Worm (Caenorhabditis elegans) whole organism, late embryonic: Measurements from ENCODE around the gene maoc-1.

Experiments used
- C08G9.2 ChIP-seq: sonication (generic microtip); optimal IDR thresholded peaks from 2 replicates; lab custom pipeline; 2016; ENCODE audit warnings: mild to moderate bottlenecking, missing genetic modification characterization, moderate library complexity, missing compliant biosample characterization
- F13H6.1 ChIP-seq: sonication (generic microtip); optimal IDR thresholded peaks from 2 replicates; lab custom pipeline; 2016; ENCODE audit warnings: missing genetic modification characterization, missing compliant biosample characterization
- K02D7.2 ChIP-seq: sonication (generic microtip); optimal IDR thresholded peaks from 2 replicates; lab custom pipeline; 2017; ENCODE audit warnings: mild to moderate bottlenecking, missing genetic modification characterization, missing compliant biosample characterization
- K09A11.1 ChIP-seq: sonication (generic microtip); optimal IDR thresholded peaks from 2 replicates; lab custom pipeline; 2017; ENCODE audit warnings: antibody characterized with exemption, mild to moderate bottlenecking, missing genetic modification characterization, missing compliant biosample characterization; ENCODE audit not compliant: insufficient read depth
- T23F11.4 ChIP-seq: fragments of 200-800 bp; sonication (Bioruptor generic); optimal IDR thresholded peaks from 2 replicates; lab custom pipeline; 2018; ENCODE audit warnings: mild to moderate bottlenecking, missing genetic modification characterization, missing compliant biosample characterization
- Y22D7AL.16 ChIP-seq: sonication (generic microtip); optimal IDR thresholded peaks from 2 replicates; lab custom pipeline; 2016; ENCODE audit warnings: missing genetic modification characterization, missing compliant biosample characterization
- ceh-18 ChIP-seq: sonication (generic microtip); optimal IDR thresholded peaks from 2 replicates; lab custom pipeline; 2016; ENCODE audit warnings: missing genetic modification characterization, missing compliant biosample characterization
- ceh-19 ChIP-seq: fragments of 200-800 bp; sonication (Bioruptor generic); optimal IDR thresholded peaks from 2 replicates; lab custom pipeline; 2018; ENCODE audit warnings: mild to moderate bottlenecking, missing genetic modification characterization, missing compliant biosample characterization
- ceh-2 ChIP-seq: sonication (generic microtip); optimal IDR thresholded peaks from 2 replicates; lab custom pipeline; 2016; ENCODE audit warnings: missing genotype, missing genetic modification characterization, missing compliant biosample characterization
- ceh-24 ChIP-seq: sonication (generic microtip); optimal IDR thresholded peaks from 2 replicates; lab custom pipeline; 2016; ENCODE audit warnings: mild to moderate bottlenecking, missing genetic modification characterization, missing compliant biosample characterization
- ceh-45 ChIP-seq: fragments of 200-800 bp; sonication (Bioruptor generic); IDR thresholded peaks from 2 replicates; pipeline ENCODE4 v1.3.6; 2022; ENCODE audit warnings: missing genetic modification reagents, missing genetic modification characterization, missing compliant biosample characterization
- che-1 ChIP-seq: sonication (generic microtip); optimal IDR thresholded peaks from 2 replicates; lab custom pipeline; 2016; ENCODE audit warnings: mild to moderate bottlenecking, missing genetic modification characterization, missing compliant biosample characterization
- elt-2 ChIP-seq: sonication (generic microtip); optimal IDR thresholded peaks from 2 replicates; lab custom pipeline; 2016; ENCODE audit warnings: missing genetic modification reagents, missing genetic modification characterization, missing compliant biosample characterization
- eyg-1 ChIP-seq: sonication (generic microtip); optimal IDR thresholded peaks from 2 replicates; lab custom pipeline; 2016; ENCODE audit warnings: missing genotype, missing genetic modification characterization, missing compliant biosample characterization
- fax-1 ChIP-seq: sonication (generic microtip); optimal IDR thresholded peaks from 2 replicates; lab custom pipeline; 2016; ENCODE audit warnings: missing genotype, missing genetic modification characterization, missing compliant biosample characterization
- fkh-10 ChIP-seq: fragments of 150-350 bp; optimal IDR thresholded peaks from 2 replicates; lab custom pipeline; 2014; ENCODE audit warnings: missing biosample characterization, missing genetic modification reagents, missing genetic modification characterization
- fkh-6 ChIP-seq: sonication (generic microtip); optimal IDR thresholded peaks from 2 replicates; lab custom pipeline; 2016; ENCODE audit warnings: missing genetic modification characterization, missing compliant biosample characterization
- gmeb-2 ChIP-seq: sonication (generic microtip); optimal IDR thresholded peaks from 2 replicates; lab custom pipeline; 2016; ENCODE audit warnings: missing genetic modification characterization, inconsistent platforms, missing compliant biosample characterization
- hlh-13 ChIP-seq: fragments of 200-800 bp; sonication (Bioruptor generic); optimal IDR thresholded peaks from 2 replicates; lab custom pipeline; 2018; ENCODE audit warnings: mild to moderate bottlenecking, missing genetic modification characterization, missing compliant biosample characterization
- hlh-15 ChIP-seq: sonication (generic microtip); optimal IDR thresholded peaks from 2 replicates; lab custom pipeline; 2016; ENCODE audit warnings: missing genetic modification characterization, missing compliant biosample characterization
- hlh-6 ChIP-seq: sonication (generic microtip); optimal IDR thresholded peaks from 2 replicates; lab custom pipeline; 2016; ENCODE audit warnings: missing genotype, missing genetic modification characterization, missing compliant biosample characterization
- hlh-8 ChIP-seq: sonication (generic microtip); optimal IDR thresholded peaks from 2 replicates; lab custom pipeline; 2016; ENCODE audit warnings: missing genotype, missing genetic modification characterization, missing compliant biosample characterization
- lim-6 ChIP-seq: sonication (generic microtip); optimal IDR thresholded peaks from 2 replicates; lab custom pipeline; 2016; ENCODE audit warnings: missing genetic modification characterization, missing compliant biosample characterization
- lin-11 ChIP-seq: fragments of 200-800 bp; sonication (Bioruptor generic); optimal IDR thresholded peaks from 2 replicates; lab custom pipeline; 2018; ENCODE audit warnings: mild to moderate bottlenecking, missing genetic modification characterization, missing compliant biosample characterization
- mec-3 ChIP-seq: sonication (generic microtip); optimal IDR thresholded peaks from 2 replicates; lab custom pipeline; 2016; ENCODE audit warnings: borderline replicate concordance, missing genetic modification characterization, missing compliant biosample characterization
- nhr-11 ChIP-seq: fragments of 150-350 bp; optimal IDR thresholded peaks from 2 replicates; lab custom pipeline; 2014; ENCODE audit warnings: missing biosample characterization, missing genetic modification characterization
- odd-2 ChIP-seq: sonication (generic microtip); optimal IDR thresholded peaks from 2 replicates; lab custom pipeline; 2017; ENCODE audit warnings: antibody characterized with exemption, mild to moderate bottlenecking, missing genetic modification characterization, missing compliant biosample characterization
- pat-9 ChIP-seq: fragments of 200-800 bp; sonication (Bioruptor generic); optimal IDR thresholded peaks from 2 replicates; lab custom pipeline; 2018; ENCODE audit warnings: mild to moderate bottlenecking, missing genetic modification characterization, moderate library complexity, missing compliant biosample characterization
- pax-1 ChIP-seq: fragments of 150-350 bp; optimal IDR thresholded peaks from 2 replicates; lab custom pipeline; 2014; ENCODE audit warnings: missing biosample characterization, missing genetic modification characterization
- pha-2 ChIP-seq: sonication (generic microtip); optimal IDR thresholded peaks from 2 replicates; lab custom pipeline; 2017; ENCODE audit warnings: mild to moderate bottlenecking, missing genetic modification characterization, missing compliant biosample characterization
- pqm-1 ChIP-seq: sonication (generic microtip); optimal IDR thresholded peaks from 2 replicates; lab custom pipeline; 2016; ENCODE audit warnings: missing genetic modification characterization, missing compliant biosample characterization
- pros-1 ChIP-seq: fragments of 150-350 bp; optimal IDR thresholded peaks from 2 replicates; lab custom pipeline; 2014; ENCODE audit warnings: missing biosample characterization, missing genetic modification reagents, missing genetic modification characterization
- ref-2 ChIP-seq: sonication (generic microtip); optimal IDR thresholded peaks from 2 replicates; lab custom pipeline; 2016; ENCODE audit warnings: missing genetic modification characterization, missing compliant biosample characterization
- sdc-2 ChIP-seq: sonication (generic microtip); optimal IDR thresholded peaks from 2 replicates; lab custom pipeline; 2016; ENCODE audit warnings: missing genotype, missing genetic modification characterization, missing compliant biosample characterization
- sox-4 ChIP-seq: sonication (generic microtip); optimal IDR thresholded peaks from 2 replicates; lab custom pipeline; 2017; ENCODE audit warnings: mild to moderate bottlenecking, missing genetic modification characterization, inconsistent platforms, missing compliant biosample characterization
- tbx-7 ChIP-seq: sonication (generic microtip); optimal IDR thresholded peaks from 2 replicates; lab custom pipeline; 2016; ENCODE audit warnings: missing genotype, missing genetic modification characterization, missing compliant biosample characterization
- ttx-3 ChIP-seq: sonication (generic microtip); optimal IDR thresholded peaks from 2 replicates; lab custom pipeline; 2016; ENCODE audit warnings: missing genetic modification reagents, missing genetic modification characterization, missing compliant biosample characterization
- unc-3 ChIP-seq, 2 experiments: fragments of 200-800 bp in 1 of 2; sonication (Bioruptor generic) in 1 of 2; sonication (generic microtip) in 1 of 2; conservative IDR thresholded peaks in 1 of 2; optimal IDR thresholded peaks in 1 of 2; 2 replicates each; pipeline versions ENCODE4 v1.3.6 to Lab custom; 2016 to 2022; ENCODE audit warnings: missing compliant biosample characterization in 2 of 2, missing genetic modification characterization in 2 of 2, missing genetic modification reagents in 1 of 2
- unc-42 ChIP-seq: sonication (generic microtip); optimal IDR thresholded peaks from 2 replicates; lab custom pipeline; 2016; ENCODE audit warnings: missing genotype, missing genetic modification characterization, missing compliant biosample characterization
- unc-55 ChIP-seq: sonication (generic microtip); optimal IDR thresholded peaks from 2 replicates; lab custom pipeline; 2017; ENCODE audit warnings: missing biosample characterization, missing genetic modification reagents, missing genetic modification characterization
- unc-86 ChIP-seq: sonication (generic microtip); optimal IDR thresholded peaks from 2 replicates; lab custom pipeline; 2016; ENCODE audit warnings: missing genetic modification characterization, missing compliant biosample characterization
- zip-5 ChIP-seq: sonication (generic microtip); optimal IDR thresholded peaks from 2 replicates; lab custom pipeline; 2016; ENCODE audit warnings: missing genetic modification characterization, missing compliant biosample characterization
- ztf-16 ChIP-seq: sonication (generic microtip); optimal IDR thresholded peaks from 2 replicates; lab custom pipeline; 2017; ENCODE audit warnings: missing genetic modification characterization, missing compliant biosample characterization

The maoc-1 gene

DNA sequence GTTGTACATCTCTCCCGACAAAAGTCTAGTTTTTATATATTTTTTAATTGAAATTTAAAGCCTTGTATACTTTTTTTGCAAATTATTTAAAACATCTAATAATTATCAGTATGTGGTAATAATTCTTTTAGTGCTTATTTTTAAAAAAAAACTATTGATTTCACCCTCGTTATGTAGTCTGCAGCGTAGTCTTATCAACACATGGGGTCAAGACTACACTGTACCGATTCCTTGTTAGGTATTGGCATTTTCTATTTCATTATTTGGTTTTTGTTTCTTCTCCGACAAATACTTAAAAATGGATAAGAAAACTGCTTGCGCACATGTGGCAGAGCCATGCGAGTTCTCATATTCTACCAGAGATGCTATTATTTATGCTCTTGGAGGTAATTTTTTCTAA is at the start of gene maoc-1:
Gene maoc-1, plus strand, starts transcription at position 237 of the 400 bp plus-strand sequence.
- no peak for TF ChIP-seq pqm-1 (tag; lab: Kevin White, UChicago)
- TF ChIP-seq C08G9.2 = no peak
- peak; percentile 16 for TF ChIP-seq elt-2 (tag; lab: Kevin White, UChicago)
- TF ChIP-seq lim-6 (tag; lab: Kevin White, UChicago) = no peak
- no peak for TF ChIP-seq hlh-8 (tag; lab: Kevin White, UChicago)
- TF ChIP-seq Y22D7AL.16 (tag; lab: Kevin White, UChicago) = no peak
- no peak for TF ChIP-seq ttx-3 (tag; lab: Kevin White, UChicago)
- no peak for TF ChIP-seq zip-5 (tag; lab: Kevin White, UChicago)
- TF ChIP-seq, all 69 proteins: peak for 1

DNA sequence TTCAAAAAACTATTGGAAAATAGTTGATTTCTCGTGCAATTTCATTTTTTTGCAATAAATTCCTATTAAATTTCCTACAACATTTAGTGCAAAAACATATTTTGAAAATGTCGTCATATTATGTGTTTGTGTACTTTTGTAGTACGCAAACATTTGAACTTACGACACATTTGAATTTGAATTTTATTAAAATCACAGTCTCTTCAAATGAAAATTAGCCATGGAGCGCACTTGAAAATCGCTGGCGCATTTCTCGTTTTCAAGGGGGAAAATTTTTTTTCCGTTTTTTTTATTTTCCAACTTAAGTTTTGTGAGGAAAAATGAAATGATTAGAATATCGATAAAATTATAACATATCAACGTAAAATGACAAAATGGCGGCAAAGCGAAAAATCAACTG is 48.5 kb upstream of the maoc-1 start:
- TF ChIP-seq ceh-24 = no peak
- no peak for TF ChIP-seq F13H6.1
- TF ChIP-seq ceh-19 (GFP tag; lab: Kevin White, UChicago) = no peak
- TF ChIP-seq pros-1 (tag; lab: Kevin White, UChicago) = no peak
- no peak for TF ChIP-seq lin-11 (tag; lab: Kevin White, UChicago)
- TF ChIP-seq odd-2 (tag; lab: Kevin White, UChicago) = no peak
- TF ChIP-seq zip-5 (tag; lab: Kevin White, UChicago) = no peak
- TF ChIP-seq hlh-6 (tag; lab: Kevin White, UChicago) = no peak
- no peak for TF ChIP-seq tbx-7 (tag; lab: Kevin White, UChicago)

DNA sequence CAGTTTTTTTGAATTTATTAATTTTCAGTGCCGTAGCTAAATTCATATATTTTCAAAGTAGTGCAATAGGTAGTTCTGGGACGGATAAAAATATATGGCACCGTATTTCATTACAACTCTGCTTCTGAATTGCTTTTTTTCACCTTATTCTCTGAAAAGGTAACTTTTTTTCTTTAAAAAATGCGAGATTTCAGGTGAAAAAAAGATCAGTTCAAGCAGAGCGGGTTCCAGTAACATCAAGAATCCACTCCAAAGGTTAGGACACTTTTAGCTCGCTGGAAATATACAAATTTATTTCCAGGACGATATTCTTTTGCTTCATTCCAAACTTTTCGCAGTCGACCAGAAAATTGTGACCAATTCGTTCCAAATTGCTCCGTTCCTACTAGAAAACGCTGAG is 48.0 kb upstream of the maoc-1 start, which contains the start of gene T07F8.1:
Gene T07F8.1, plus strand, starts transcription at position 301 of the 400 bp plus-strand sequence.
- no peak for TF ChIP-seq K09A11.1 (tag; lab: Kevin White, UChicago)

DNA sequence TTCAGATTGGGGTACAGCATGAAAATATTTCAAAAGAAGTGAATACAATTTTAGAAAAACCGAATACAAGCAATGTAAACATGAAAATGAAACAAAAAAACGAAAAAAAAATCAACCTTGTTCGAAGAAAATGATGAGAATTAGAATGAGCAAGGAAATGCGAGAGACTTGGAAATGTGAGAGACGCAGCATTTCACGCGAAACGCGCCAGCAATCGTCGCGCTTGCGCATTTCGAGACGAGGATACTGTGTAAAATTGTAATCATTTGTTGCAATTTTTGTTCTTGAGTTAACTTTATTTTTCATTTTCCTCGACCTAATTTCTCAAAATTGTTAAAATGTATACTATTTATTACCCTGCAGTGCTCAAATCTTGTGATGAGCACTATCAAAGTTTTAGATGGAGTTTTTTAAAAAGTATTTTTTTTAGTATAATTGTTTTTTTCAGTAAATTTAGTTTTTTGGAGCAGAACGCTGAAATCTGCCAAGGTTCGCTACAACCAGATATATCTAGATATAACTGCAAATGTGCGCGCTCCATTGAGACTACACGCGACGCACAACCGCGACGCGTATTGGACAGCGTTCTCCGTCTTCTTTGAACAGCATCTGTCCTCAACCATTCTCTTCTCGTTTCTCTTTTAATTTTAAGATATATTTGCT is 44.0 kb upstream of the maoc-1 start, which contains the start of gene fust-1:
Gene fust-1, plus strand, starts transcription at position 613 of the 663 bp plus-strand sequence.
- TF ChIP-seq gmeb-2 (peak; percentile 69), unc-3 (GFP tag; conservative IDR thresholded peaks at IDR 0.05; lab: Robert Waterston, UW) (no peak; the same call in 1 of the 2 replicates), unc-3 (tag; optimal IDR thresholded peaks at IDR 0.05; lab: Kevin White, UChicago) (peak; percentile 26), hlh-13 (GFP tag; lab: Kevin White, UChicago) (no peak), eyg-1 (tag; lab: Kevin White, UChicago) (no peak), nhr-11 (tag; lab: Kevin White, UChicago) (no peak), hlh-15 (no peak), mec-3 (tag; lab: Kevin White, UChicago) (no peak), fkh-6 (tag; lab: Kevin White, UChicago) (peak; percentile 23), pros-1 (tag; lab: Kevin White, UChicago) (peak; percentile 60), pax-1 (tag; lab: Kevin White, UChicago) (peak; percentile 64), K09A11.1 (tag; lab: Kevin White, UChicago) (peak; percentile 51), ceh-18 (peak; percentile 78), pha-2 (no peak), lim-6 (tag; lab: Kevin White, UChicago) (no peak), zip-5 (tag; lab: Kevin White, UChicago) (peak; percentile 23), pat-9 (peak; percentile 67), ceh-19 (GFP tag; lab: Kevin White, UChicago) (peak; percentile 42), ceh-24 (no peak), unc-55 (peak; percentile 23), ztf-16 (peak; percentile 49), unc-86 (tag; lab: Kevin White, UChicago) (peak; percentile 70), unc-42 (tag; lab: Kevin White, UChicago) (peak; percentile 75), che-1 (tag; lab: Kevin White, UChicago) (peak; percentile 21), lin-11 (tag; lab: Kevin White, UChicago) (peak; percentile 30), C08G9.2 (peak; percentile 57), sdc-2 (tag; lab: Kevin White, UChicago) (peak; percentile 30), F13H6.1 (peak; percentile 6), ceh-45 (GFP tag; lab: Robert Waterston, UW) (0 out of 2 replicates have a peak, but pooled peaks have one; percentile 40), ref-2 (tag; lab: Kevin White, UChicago) (peak; percentile 73), ceh-2 (peak; percentile 62), fkh-10 (GFP tag; lab: Kevin White, UChicago) (no peak), T23F11.4 (GFP tag; lab: Kevin White, UChicago) (peak; percentile 55), fax-1 (peak; percentile 40), K02D7.2 (tag; lab: Kevin White, UChicago) (peak; percentile 37), sox-4 (tag; lab: Kevin White, UChicago) (peak; percentile 58)
